Fruit fly (Drosophila melanogaster) whole organism, embryonic: ENCODE data around the gene CG32695.

Experiments used
- CG1024 ChIP-seq: fragments of 200-800 bp; sonication (Bioruptor generic); IDR thresholded peaks from 2 replicates; pipeline ENCODE4 v1.3.6; 2022; ENCODE audit warnings: missing biosample characterization, missing genetic modification characterization
- CG2116 ChIP-seq: fragments of 200-800 bp; sonication (Bioruptor generic); optimal IDR thresholded peaks from 3 replicates; lab custom pipeline; 2018; ENCODE audit warnings: missing biosample characterization, mild to moderate bottlenecking, missing genetic modification characterization
- CG7963 ChIP-seq: fragments of 200-800 bp; sonication (Bioruptor generic); IDR thresholded peaks from 3 replicates; pipeline ENCODE4 v1.3.6; 2022; ENCODE audit warnings: missing biosample characterization, missing genetic modification characterization; ENCODE audit not compliant: partially characterized antibody
- CG8765 ChIP-seq: fragments of 200-800 bp; sonication (Bioruptor generic); IDR thresholded peaks from 2 replicates; pipeline ENCODE4 v1.3.6; 2022; ENCODE audit warnings: missing biosample characterization, missing genetic modification characterization
- Doc3 ChIP-seq: fragments of 200-800 bp; sonication (Bioruptor generic); IDR thresholded peaks from 3 replicates; pipeline ENCODE4 v1.3.6; 2022; ENCODE audit warnings: missing biosample characterization, missing genetic modification characterization; ENCODE audit not compliant: partially characterized antibody
- E2f1 ChIP-seq: fragments of 200-800 bp; sonication (Bioruptor generic); IDR thresholded peaks from 2 replicates; pipeline ENCODE4 v1.3.6; 2022; ENCODE audit warnings: missing biosample characterization, missing genetic modification characterization
- HHEX ChIP-seq: fragments of 200-800 bp; sonication (Bioruptor generic); optimal IDR thresholded peaks from 3 replicates; lab custom pipeline; 2017; ENCODE audit warnings: missing biosample characterization, mild to moderate bottlenecking, missing genetic modification characterization, missing genetic modification reagents
- Max ChIP-seq: fragments of 200-800 bp; sonication (Bioruptor generic); optimal IDR thresholded peaks from 2 replicates; lab custom pipeline; 2016; ENCODE audit warnings: missing biosample characterization, mild to moderate bottlenecking, missing genetic modification characterization
- al ChIP-seq: fragments of 200-800 bp; sonication (Bioruptor generic); IDR thresholded peaks from 2 replicates; pipeline ENCODE4 v1.3.6; 2022; ENCODE audit warnings: missing biosample characterization, missing genetic modification characterization
- ase ChIP-seq: fragments of 200-800 bp; sonication (Bioruptor generic); IDR thresholded peaks from 3 replicates; pipeline ENCODE4 v1.3.6; 2022; ENCODE audit warnings: missing biosample characterization, missing genetic modification characterization
- bcd ChIP-seq: fragments of 200-800 bp; sonication (Bioruptor generic); optimal IDR thresholded peaks from 2 replicates; lab custom pipeline; 2017; ENCODE audit warnings: missing biosample characterization, mild to moderate bottlenecking, missing genetic modification characterization
- nerfin-2 ChIP-seq: fragments of 200-800 bp; sonication (Bioruptor generic); IDR thresholded peaks from 2 replicates; pipeline ENCODE4 v1.3.6; 2022; ENCODE audit warnings: missing biosample characterization, missing genetic modification characterization; ENCODE audit not compliant: partially characterized antibody
- salm ChIP-seq: fragments of 200-800 bp; sonication (Bioruptor generic); optimal IDR thresholded peaks from 2 replicates; lab custom pipeline; 2018; ENCODE audit warnings: missing biosample characterization, mild to moderate bottlenecking, missing genetic modification characterization
- sr ChIP-seq: fragments of 200-800 bp; sonication (Bioruptor generic); IDR thresholded peaks from 3 replicates; pipeline ENCODE4 v1.3.6; 2022; ENCODE audit warnings: missing biosample characterization, missing genetic modification characterization

- no peak for TF ChIP-seq nerfin-2 (GFP tag; lab: Robert Waterston, UW)
- TF ChIP-seq ase (GFP tag; lab: Robert Waterston, UW): no peak
- no peak for TF ChIP-seq HHEX (GFP tag; lab: Kevin White, UChicago)
- no peak for TF ChIP-seq Max
- no peak for TF ChIP-seq CG8765
- TF ChIP-seq bcd: no peak
- TF ChIP-seq salm (tag; lab: Kevin White, UChicago): no peak
- TF ChIP-seq E2f1 (GFP tag; lab: Robert Waterston, UW): no peak
- TF ChIP-seq CG1024 (GFP tag; lab: Robert Waterston, UW): no peak
- no peak for TF ChIP-seq Doc3
- no peak for TF ChIP-seq CG2116 (GFP tag; lab: Kevin White, UChicago)
- no peak for TF ChIP-seq al
- no peak for TF ChIP-seq sr
- TF ChIP-seq CG7963: no peak
These were observed 5.2 kb downstream of the CG32695 start, which contains the start of gene CG45060 for dm6 chrX:9868510-9869248.
